Fruit fly (Drosophila melanogaster): ENCODE data around the gene Rpn9.
A peak's percentile ranks its signal among the peaks of the same experiment; 100 is the strongest.

Rpn9 gene

DNA sequence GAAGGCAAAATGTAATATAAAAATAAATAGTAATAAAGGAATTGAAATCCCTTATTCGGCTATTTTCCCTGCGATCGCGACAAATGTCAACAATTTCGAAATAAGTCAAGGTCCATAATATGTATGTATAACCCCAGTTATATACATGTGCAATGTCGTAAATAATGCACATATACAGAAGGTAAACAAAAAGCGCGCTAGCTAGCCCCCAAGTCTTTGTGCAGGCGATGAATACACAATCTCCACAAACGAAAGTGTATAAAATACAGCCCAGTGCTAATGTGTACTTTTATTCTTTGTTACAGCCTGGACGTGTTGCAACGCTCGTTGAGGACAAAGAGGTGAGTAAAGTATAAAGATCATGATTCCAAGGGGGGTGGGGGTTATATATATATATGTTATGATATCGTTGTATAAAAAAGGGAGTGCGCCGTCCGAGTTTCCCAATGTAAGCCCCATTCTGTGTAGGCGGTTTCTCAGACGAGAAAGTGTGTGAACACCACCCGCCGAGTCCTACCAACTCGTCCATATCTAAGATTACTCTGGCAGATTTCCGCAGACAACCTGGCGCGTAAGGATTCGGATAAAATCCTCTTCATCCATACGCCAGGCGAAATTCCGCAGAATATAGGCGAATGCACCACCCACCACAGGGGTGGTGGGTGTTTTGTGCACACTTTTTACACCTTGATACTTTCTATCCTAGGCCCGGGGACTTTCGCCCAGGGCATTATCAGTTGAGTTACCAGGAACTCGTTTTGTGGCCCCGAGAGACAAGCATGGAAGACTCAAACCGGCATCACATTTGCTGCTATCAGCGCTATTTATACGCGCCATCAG is 3.4 kb downstream of the Rpn9 start:
- TF ChIP-seq CG13204 (GFP tag; optimal IDR thresholded peaks at IDR 0.05) = peak; percentile 54
- no peak for TF ChIP-seq CG9948 (tag; optimal IDR thresholded peaks at IDR 0.05)
- TF ChIP-seq CG12605 (GFP tag; IDR thresholded peaks at IDR 0.05) = peak; percentile 62
- no peak for TF ChIP-seq D1 (tag; optimal IDR thresholded peaks at IDR 0.05)
- peak; percentile 51; the same call in 2 of the 3 replicates for TF ChIP-seq fd96Ca (GFP tag; IDR thresholded peaks at IDR 0.05)
- no peak for TF ChIP-seq CG34367 (tag; optimal IDR thresholded peaks at IDR 0.05)
- peak; percentile 45 for TF ChIP-seq CG14655 (GFP tag; optimal IDR thresholded peaks at IDR 0.05)
- peak; percentile 57 for TF ChIP-seq CG32121 (GFP tag; IDR thresholded peaks at IDR 0.05)
- TF ChIP-seq rn (GFP tag; IDR thresholded peaks at IDR 0.05) = no peak
- TF ChIP-seq CG10348 (GFP tag; IDR thresholded peaks at IDR 0.05) = no peak
- TF ChIP-seq CG15710 (tag; optimal IDR thresholded peaks at IDR 0.05) = peak; percentile 6
- TF ChIP-seq gl (tag; optimal IDR thresholded peaks at IDR 0.05) = peak; percentile 38
- TF ChIP-seq EcR (GFP tag; optimal IDR thresholded peaks at IDR 0.05) = peak; percentile 54
- peak; percentile 84 for TF ChIP-seq CG4496 (GFP tag; IDR thresholded peaks at IDR 0.05)
- TF ChIP-seq CG8159 (tag; optimal IDR thresholded peaks at IDR 0.05) = peak; percentile 21
- TF ChIP-seq CG17806 (tag; optimal IDR thresholded peaks at IDR 0.05) = no peak
- peak; percentile 40 for TF ChIP-seq Snoo (tag; optimal IDR thresholded peaks at IDR 0.05)
- TF ChIP-seq Pif1B (GFP tag; optimal IDR thresholded peaks at IDR 0.05) = no peak
- peak; percentile 39 for TF ChIP-seq CG8301 (tag; optimal IDR thresholded peaks at IDR 0.05)
- no peak for TF ChIP-seq Pif1A (GFP tag; optimal IDR thresholded peaks at IDR 0.05)
- peak; percentile 61 for TF ChIP-seq Ets98B (GFP tag; IDR thresholded peaks at IDR 0.05)

DNA sequence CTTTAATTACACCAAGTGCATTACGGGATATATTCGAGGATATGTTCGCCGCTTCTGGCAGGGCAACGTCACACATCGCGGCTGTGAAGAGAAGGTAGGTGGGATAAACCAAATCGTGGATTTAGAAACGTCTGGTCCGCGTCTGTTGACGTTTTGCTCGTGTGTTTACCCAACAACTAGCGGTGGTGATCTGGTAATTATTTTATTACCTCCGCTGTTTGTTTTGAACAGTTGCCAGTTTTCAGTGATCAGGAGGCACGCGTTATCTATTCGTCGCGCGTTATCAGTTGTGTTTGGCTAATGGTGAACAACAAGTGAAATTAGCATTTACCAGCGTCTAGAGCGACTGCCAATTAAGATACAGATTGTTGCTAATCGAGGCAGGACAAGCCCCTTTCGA is 4.2 kb downstream of the Rpn9 start:
- TF ChIP-seq CG12605 (GFP tag; IDR thresholded peaks at IDR 0.05) = no peak
- no peak for TF ChIP-seq CG34367 (tag; optimal IDR thresholded peaks at IDR 0.05)
- no peak for TF ChIP-seq CG15710 (tag; optimal IDR thresholded peaks at IDR 0.05)
- TF ChIP-seq CG17806 (tag; optimal IDR thresholded peaks at IDR 0.05) = no peak
- no peak for TF ChIP-seq CG8301 (tag; optimal IDR thresholded peaks at IDR 0.05)
- TF ChIP-seq CG4496 (GFP tag; IDR thresholded peaks at IDR 0.05) = no peak
- TF ChIP-seq CG13204 (GFP tag; optimal IDR thresholded peaks at IDR 0.05) = no peak
- no peak for TF ChIP-seq gl (tag; optimal IDR thresholded peaks at IDR 0.05)
- no peak for TF ChIP-seq CG32121 (GFP tag; IDR thresholded peaks at IDR 0.05)
- no peak for TF ChIP-seq EcR (GFP tag; optimal IDR thresholded peaks at IDR 0.05)
- TF ChIP-seq CG9948 (tag; optimal IDR thresholded peaks at IDR 0.05) = no peak
- TF ChIP-seq fd96Ca (GFP tag; IDR thresholded peaks at IDR 0.05) = no peak
- no peak for TF ChIP-seq Snoo (tag; optimal IDR thresholded peaks at IDR 0.05)

DNA sequence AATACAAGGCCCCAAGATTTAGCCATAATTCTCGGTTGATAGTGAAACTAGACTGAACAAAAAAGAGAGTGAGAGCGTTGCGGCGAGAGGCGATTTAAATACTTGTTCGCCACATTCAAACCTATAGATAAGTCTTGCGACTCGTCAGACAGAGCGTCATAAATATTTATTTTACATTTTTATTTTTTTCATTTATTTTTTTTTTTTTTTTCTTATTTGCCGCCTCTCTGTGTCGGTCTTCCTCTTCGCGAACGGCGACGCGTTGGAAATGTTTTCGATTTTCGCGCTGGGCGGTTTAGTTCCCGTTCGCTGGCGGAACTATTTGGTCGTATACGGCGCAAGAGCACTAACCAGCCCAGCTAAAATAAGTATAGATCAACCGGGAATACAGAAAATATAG is 5.2 kb downstream of the Rpn9 start:
- peak; percentile 62 for TF ChIP-seq CG13204 (GFP tag; optimal IDR thresholded peaks at IDR 0.05)
- TF ChIP-seq rn (GFP tag; IDR thresholded peaks at IDR 0.05) = no peak
- no peak for TF ChIP-seq CG34367 (tag; optimal IDR thresholded peaks at IDR 0.05)
- TF ChIP-seq CG15710 (tag; optimal IDR thresholded peaks at IDR 0.05) = peak; percentile 52
- no peak for TF ChIP-seq CG8301 (tag; optimal IDR thresholded peaks at IDR 0.05)
- peak; percentile 44 for TF ChIP-seq Pif1B (GFP tag; optimal IDR thresholded peaks at IDR 0.05)
- TF ChIP-seq Snoo (tag; optimal IDR thresholded peaks at IDR 0.05) = no peak
- peak; percentile 62 for TF ChIP-seq gl (tag; optimal IDR thresholded peaks at IDR 0.05)
- TF ChIP-seq CG14655 (GFP tag; optimal IDR thresholded peaks at IDR 0.05) = peak; percentile 23
- peak; percentile 76; the same call in 2 of the 3 replicates for TF ChIP-seq CG4496 (GFP tag; IDR thresholded peaks at IDR 0.05)
- TF ChIP-seq Ets98B (GFP tag; IDR thresholded peaks at IDR 0.05) = peak; percentile 71; the same call in 1 of the 2 replicates
- no peak for TF ChIP-seq EcR (GFP tag; optimal IDR thresholded peaks at IDR 0.05)
- TF ChIP-seq CG9948 (tag; optimal IDR thresholded peaks at IDR 0.05) = peak; percentile 7
- 0 out of 3 replicates have a peak, but pooled peaks have one; percentile 25 for TF ChIP-seq fd96Ca (GFP tag; IDR thresholded peaks at IDR 0.05)
- TF ChIP-seq Pif1A (GFP tag; optimal IDR thresholded peaks at IDR 0.05) = peak; percentile 57
- TF ChIP-seq CG17806 (tag; optimal IDR thresholded peaks at IDR 0.05) = no peak
- TF ChIP-seq CG12605 (GFP tag; IDR thresholded peaks at IDR 0.05) = peak; percentile 85
- no peak for TF ChIP-seq CG10348 (GFP tag; IDR thresholded peaks at IDR 0.05)
- no peak for TF ChIP-seq D1 (tag; optimal IDR thresholded peaks at IDR 0.05)
- peak; percentile 49 for TF ChIP-seq CG8159 (tag; optimal IDR thresholded peaks at IDR 0.05)
- TF ChIP-seq CG32121 (GFP tag; IDR thresholded peaks at IDR 0.05) = peak; percentile 28; the same call in 1 of the 2 replicates

DNA sequence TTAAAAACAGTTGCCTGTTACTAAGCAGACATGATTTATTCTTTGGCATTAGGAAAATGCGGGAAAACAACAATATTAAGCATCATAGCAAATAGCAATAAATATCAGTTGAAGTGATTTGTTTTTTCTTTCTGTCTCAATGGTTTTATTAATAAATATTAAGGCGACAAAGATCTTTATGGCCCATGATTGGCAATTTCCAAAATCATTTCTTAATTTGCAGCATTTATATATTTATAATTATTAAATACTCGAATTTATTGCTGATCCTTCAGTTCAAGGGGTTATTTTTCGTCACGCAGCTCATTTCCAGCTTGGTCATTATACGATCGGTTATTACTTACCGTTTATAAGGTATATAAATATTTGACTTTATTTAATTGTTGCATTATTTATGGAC is 5.6 kb downstream of the Rpn9 start:
- no peak for TF ChIP-seq CG8159 (tag; optimal IDR thresholded peaks at IDR 0.05)
- TF ChIP-seq CG14655 (GFP tag; optimal IDR thresholded peaks at IDR 0.05) = no peak
- no peak for TF ChIP-seq fd96Ca (GFP tag; IDR thresholded peaks at IDR 0.05)
- no peak for TF ChIP-seq CG15710 (tag; optimal IDR thresholded peaks at IDR 0.05)
- TF ChIP-seq CG10348 (GFP tag; IDR thresholded peaks at IDR 0.05) = no peak
- no peak for TF ChIP-seq CG12605 (GFP tag; IDR thresholded peaks at IDR 0.05)
- TF ChIP-seq CG17806 (tag; optimal IDR thresholded peaks at IDR 0.05) = no peak
- TF ChIP-seq CG9948 (tag; optimal IDR thresholded peaks at IDR 0.05) = no peak
- no peak for TF ChIP-seq Pif1B (GFP tag; optimal IDR thresholded peaks at IDR 0.05)
- no peak for TF ChIP-seq CG32121 (GFP tag; IDR thresholded peaks at IDR 0.05)

DNA sequence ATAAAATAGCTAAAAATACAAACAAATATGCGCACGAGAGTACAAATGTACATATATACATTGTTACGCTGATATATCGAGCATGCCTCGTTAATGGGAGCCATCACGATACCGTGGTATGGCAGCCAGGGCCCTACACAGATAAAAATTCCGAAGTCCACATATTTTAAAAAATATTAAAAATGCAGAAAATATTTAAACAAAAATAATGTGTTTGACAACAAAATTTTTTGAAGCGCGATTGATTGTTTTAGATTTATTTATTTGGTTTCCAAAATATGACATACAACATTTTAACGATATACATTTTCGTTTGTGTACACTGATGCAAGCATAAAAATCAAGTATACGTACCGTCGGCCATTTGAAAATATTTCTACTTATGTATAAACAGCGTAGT is 6.5 kb downstream of the Rpn9 start:
- TF ChIP-seq CG13204 (GFP tag; optimal IDR thresholded peaks at IDR 0.05) = no peak
- no peak for TF ChIP-seq D1 (tag; optimal IDR thresholded peaks at IDR 0.05)
- TF ChIP-seq CG17806 (tag; optimal IDR thresholded peaks at IDR 0.05) = peak; percentile 34
- peak; percentile 67 for TF ChIP-seq CG14655 (GFP tag; optimal IDR thresholded peaks at IDR 0.05)
- TF ChIP-seq Pif1A (GFP tag; optimal IDR thresholded peaks at IDR 0.05) = peak; percentile 63
- peak; percentile 69 for TF ChIP-seq CG8159 (tag; optimal IDR thresholded peaks at IDR 0.05)
- TF ChIP-seq gl (tag; optimal IDR thresholded peaks at IDR 0.05) = no peak
- 0 out of 3 replicates have a peak, but pooled peaks have one; percentile 50 for TF ChIP-seq fd96Ca (GFP tag; IDR thresholded peaks at IDR 0.05)
- no peak for TF ChIP-seq CG10348 (GFP tag; IDR thresholded peaks at IDR 0.05)
- TF ChIP-seq EcR (GFP tag; optimal IDR thresholded peaks at IDR 0.05) = no peak
- peak; percentile 70 for TF ChIP-seq CG8301 (tag; optimal IDR thresholded peaks at IDR 0.05)
- peak; percentile 84 for TF ChIP-seq CG32121 (GFP tag; IDR thresholded peaks at IDR 0.05)
- peak; percentile 67 for TF ChIP-seq CG12605 (GFP tag; IDR thresholded peaks at IDR 0.05)
- peak; percentile 60 for TF ChIP-seq CG15710 (tag; optimal IDR thresholded peaks at IDR 0.05)
- TF ChIP-seq CG9948 (tag; optimal IDR thresholded peaks at IDR 0.05) = peak; percentile 63
- peak; percentile 45 for TF ChIP-seq Pif1B (GFP tag; optimal IDR thresholded peaks at IDR 0.05)
- peak; percentile 33; the same call in 1 of the 2 replicates for TF ChIP-seq rn (GFP tag; IDR thresholded peaks at IDR 0.05)
- TF ChIP-seq CG4496 (GFP tag; IDR thresholded peaks at IDR 0.05) = peak; percentile 83
- peak; percentile 27 for TF ChIP-seq CG34367 (tag; optimal IDR thresholded peaks at IDR 0.05)
- TF ChIP-seq Ets98B (GFP tag; IDR thresholded peaks at IDR 0.05) = peak; percentile 75
- peak; percentile 40 for TF ChIP-seq Snoo (tag; optimal IDR thresholded peaks at IDR 0.05)
